Fruit fly (Drosophila melanogaster): ENCODE data around the gene CG13722.

CG13722 gene

DNA sequence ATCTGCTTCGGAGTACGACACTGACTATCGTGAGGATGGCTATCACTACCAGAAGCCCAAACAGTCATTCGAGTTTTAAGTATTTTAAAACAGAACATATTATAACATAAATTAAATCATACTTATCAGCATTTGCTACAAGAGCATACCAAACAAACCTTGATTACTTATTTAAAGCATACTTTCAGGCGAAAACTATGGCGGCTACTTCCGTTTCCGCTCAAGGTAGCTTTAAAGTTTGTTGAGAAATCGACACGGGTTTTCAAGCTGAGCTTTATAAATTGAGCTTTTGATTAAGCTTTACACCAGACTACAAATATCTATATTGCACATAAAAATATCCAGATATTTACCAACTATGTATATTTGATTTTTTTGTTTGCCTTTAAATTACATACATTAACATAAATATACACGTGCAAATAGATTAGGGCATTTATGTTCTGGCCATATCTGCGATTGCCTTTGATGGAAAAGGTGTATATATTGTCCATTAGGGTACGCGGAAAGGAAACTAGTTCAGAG is 15.8 kb downstream of the CG13722 start (continued):
- peak; percentile 84 for TF ChIP-seq CG4328 (GFP tag; optimal IDR thresholded peaks at IDR 0.05)
- TF ChIP-seq pita (GFP tag; optimal IDR thresholded peaks at IDR 0.05), result no peak
- TF ChIP-seq vnd (GFP tag; IDR thresholded peaks at IDR 0.05; ENCODE audit: partially characterized antibody), result no peak
- TF ChIP-seq CG2889 (GFP tag; IDR thresholded peaks at IDR 0.05), result no peak
- peak; percentile 4 for TF ChIP-seq CG10462 (GFP tag; optimal IDR thresholded peaks at IDR 0.05)
- no peak for TF ChIP-seq ab (GFP tag; optimal IDR thresholded peaks at IDR 0.05)
- TF ChIP-seq CG17568 (GFP tag; optimal IDR thresholded peaks at IDR 0.05), result peak; percentile 98
- TF ChIP-seq CG15514 (GFP tag; optimal IDR thresholded peaks at IDR 0.05), result peak; percentile 92
- peak; percentile 77 for TF ChIP-seq ash1 (GFP tag; optimal IDR thresholded peaks at IDR 0.05)
- peak; percentile 37 for TF ChIP-seq ind (GFP tag; optimal IDR thresholded peaks at IDR 0.05)
- TF ChIP-seq Rfx (GFP tag; IDR thresholded peaks at IDR 0.05), result peak; percentile 74
- no peak for TF ChIP-seq nerfin-2 (GFP tag; IDR thresholded peaks at IDR 0.05; ENCODE audit: partially characterized antibody)
- TF ChIP-seq Sin3A (optimal IDR thresholded peaks at IDR 0.05), result no peak
- no peak for TF ChIP-seq CG9215 (GFP tag; IDR thresholded peaks at IDR 0.05)
- no peak for TF ChIP-seq tgo (GFP tag; IDR thresholded peaks at IDR 0.05)
- TF ChIP-seq CG10959 (GFP tag; IDR thresholded peaks at IDR 0.05), result no peak
- TF ChIP-seq CG16779 (GFP tag; IDR thresholded peaks at IDR 0.05), result 0 out of 2 replicates have a peak, but pooled peaks have one; percentile 34
- no peak for TF ChIP-seq tna (GFP tag; IDR thresholded peaks at IDR 0.05; ENCODE audit: partially characterized antibody)
- TF ChIP-seq CG14441 (GFP tag; IDR thresholded peaks at IDR 0.05), result no peak
- peak; percentile 77 for TF ChIP-seq CG10209 (GFP tag; optimal IDR thresholded peaks at IDR 0.05)
- TF ChIP-seq CG6272 (GFP tag; IDR thresholded peaks at IDR 0.05), result no peak
- no peak for TF ChIP-seq Bgb (GFP tag; IDR thresholded peaks at IDR 0.05; ENCODE audit: partially characterized antibody)
- TF ChIP-seq jigr1 (GFP tag; IDR thresholded peaks at IDR 0.05), result no peak
- TF ChIP-seq run (tag; optimal IDR thresholded peaks at IDR 0.05), result peak; percentile 75
- TF ChIP-seq zfh1 (GFP tag; IDR thresholded peaks at IDR 0.05), result peak; percentile 74
- peak; percentile 78 for TF ChIP-seq CG2202 (tag; optimal IDR thresholded peaks at IDR 0.05)
- TF ChIP-seq gro (GFP tag; optimal IDR thresholded peaks at IDR 0.05), result peak; percentile 83
- TF ChIP-seq CG13775 (GFP tag; optimal IDR thresholded peaks at IDR 0.05), result peak; percentile 76
- peak; percentile 58 for TF ChIP-seq kni (GFP tag; optimal IDR thresholded peaks at IDR 0.05)
- TF ChIP-seq bab2 (GFP tag; optimal IDR thresholded peaks at IDR 0.05), result peak; percentile 2
- no peak for TF ChIP-seq CG2712 (tag; optimal IDR thresholded peaks at IDR 0.05)
- no peak for TF ChIP-seq tll (GFP tag; optimal IDR thresholded peaks at IDR 0.05)
- no peak; the same call in 1 of the 2 replicates for TF ChIP-seq Drgx (GFP tag; IDR thresholded peaks at IDR 0.05)
- peak; percentile 83 for TF ChIP-seq CG6254 (GFP tag; optimal IDR thresholded peaks at IDR 0.05)
- no peak for TF ChIP-seq h (optimal IDR thresholded peaks at IDR 0.05)
- peak; percentile 56 for TF ChIP-seq CG3838 (GFP tag; optimal IDR thresholded peaks at IDR 0.05)
- TF ChIP-seq D19A (tag; optimal IDR thresholded peaks at IDR 0.05), result no peak
- no peak for TF ChIP-seq lola (GFP tag; optimal IDR thresholded peaks at IDR 0.05)
- no peak for TF ChIP-seq CG31388 (GFP tag; optimal IDR thresholded peaks at IDR 0.05)
- TF ChIP-seq CG7745 (tag; optimal IDR thresholded peaks at IDR 0.05), result no peak
- TF ChIP-seq HLHmδ (GFP tag; optimal IDR thresholded peaks at IDR 0.05), result peak; percentile 87
- TF ChIP-seq sd (tag; optimal IDR thresholded peaks at IDR 0.05), result peak; percentile 0
- TF ChIP-seq CG17385 (GFP tag; optimal IDR thresholded peaks at IDR 0.05), result peak; percentile 88
- no peak for TF ChIP-seq Optix (GFP tag; IDR thresholded peaks at IDR 0.05)
- no peak for TF ChIP-seq MBD-R2 (GFP tag; IDR thresholded peaks at IDR 0.05)
- TF ChIP-seq yki (optimal IDR thresholded peaks at IDR 0.05), result no peak
- TF ChIP-seq Max (GFP tag; optimal IDR thresholded peaks at IDR 0.05), result peak; percentile 69
- no peak for TF ChIP-seq Doc2 (GFP tag; IDR thresholded peaks at IDR 0.05)
- TF ChIP-seq CG30403 (GFP tag; optimal IDR thresholded peaks at IDR 0.05), result peak; percentile 14
- TF ChIP-seq Mes4 (GFP tag; optimal IDR thresholded peaks at IDR 0.05), result peak; percentile 76
- peak; percentile 77 for TF ChIP-seq CG8388 (GFP tag; optimal IDR thresholded peaks at IDR 0.05)
